Fruit fly (Drosophila melanogaster): ENCODE data around the gene CG34107.

The CG34107 gene

DNA sequence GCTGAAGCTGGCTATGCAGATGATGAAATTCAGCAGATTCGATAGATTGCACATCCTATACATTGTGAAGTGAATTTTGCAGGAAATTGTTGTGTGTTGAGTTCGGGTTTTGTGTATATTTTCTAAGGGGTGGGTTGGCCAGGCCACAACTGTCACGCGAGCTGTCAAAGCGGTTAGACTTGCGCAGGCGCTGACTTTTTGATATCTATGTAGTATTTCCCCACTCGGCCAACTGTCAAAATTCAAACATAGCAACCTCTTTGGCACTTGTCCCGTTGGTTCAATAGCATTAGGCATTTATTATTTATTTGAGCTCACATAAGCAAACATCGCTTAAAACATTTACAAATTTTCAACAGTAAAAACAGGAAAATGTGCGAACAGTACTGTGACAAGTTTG is at the start of gene CG34107, which contains the start of gene CG12817:
TSS of gene CG34107 (plus strand) at position 316 of the 400 bp plus-strand sequence.
TSS of gene CG12817 (minus strand) at position 132 of the 400 bp plus-strand sequence.
- no peak for TF ChIP-seq brk (GFP tag; optimal IDR thresholded peaks at IDR 0.05)
- no peak for TF ChIP-seq psq (GFP tag; optimal IDR thresholded peaks at IDR 0.05)
- TF ChIP-seq CG32264 (GFP tag; optimal IDR thresholded peaks at IDR 0.05) = no peak
- TF ChIP-seq rgr (GFP tag; optimal IDR thresholded peaks at IDR 0.05) = no peak
- no peak for TF ChIP-seq usp (GFP tag; optimal IDR thresholded peaks at IDR 0.05)

DNA sequence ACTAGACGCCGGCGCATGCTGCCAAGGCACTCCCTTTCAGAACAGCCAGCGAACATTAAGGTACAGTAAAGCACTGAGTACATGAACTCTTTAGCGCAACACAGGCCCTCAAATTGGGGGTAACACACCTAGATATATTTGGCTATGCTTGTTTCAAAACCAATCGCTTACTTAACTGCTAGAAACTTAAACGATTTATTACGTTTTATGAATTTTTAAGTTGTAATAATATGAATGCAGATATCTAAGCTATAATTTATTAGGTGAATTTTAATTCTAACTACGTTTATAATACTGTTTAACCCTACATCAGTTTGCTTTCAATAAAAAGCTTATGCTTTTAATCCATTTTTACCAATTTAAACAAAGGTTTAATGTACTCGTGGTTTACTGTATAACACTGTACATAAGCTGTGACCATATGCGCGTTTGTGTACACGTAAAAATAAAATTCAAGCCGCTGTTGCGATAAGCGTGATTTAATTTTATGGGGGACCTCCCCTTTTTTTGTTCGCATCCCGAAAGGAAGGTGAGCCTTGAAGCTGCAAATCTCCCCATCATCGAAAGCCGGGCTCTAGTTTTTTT is 47.7 kb upstream of the CG34107 start:
- TF ChIP-seq tai (GFP tag; optimal IDR thresholded peaks at IDR 0.05) = no peak
- no peak for TF ChIP-seq pan (optimal IDR thresholded peaks at IDR 0.05)
- TF ChIP-seq Rel (GFP tag; optimal IDR thresholded peaks at IDR 0.05) = no peak
- TF ChIP-seq Rel (tag; optimal IDR thresholded peaks at IDR 0.05) = peak; percentile 26

DNA sequence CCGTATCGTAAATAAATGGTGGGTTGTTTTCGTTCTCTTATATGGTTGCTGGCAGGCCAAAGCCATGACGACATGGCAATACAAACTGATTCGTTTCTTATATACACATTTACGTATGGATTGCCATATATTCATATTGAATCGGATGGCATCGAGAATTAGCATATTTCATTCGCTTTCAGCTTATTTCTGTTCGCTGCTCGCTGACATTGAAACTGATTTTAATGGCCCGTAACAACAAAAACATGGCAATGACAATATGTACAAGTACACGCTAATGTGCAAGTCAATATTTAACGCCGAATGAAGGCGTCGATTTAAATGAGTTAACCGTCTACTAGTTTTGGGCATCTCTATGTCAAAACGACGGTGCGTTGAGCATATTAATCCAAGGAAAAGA is 38.7 kb upstream of the CG34107 start:
- TF ChIP-seq br (GFP tag; optimal IDR thresholded peaks at IDR 0.05) (no peak), Myc (optimal IDR thresholded peaks at IDR 0.05) (no peak), fru (GFP tag; optimal IDR thresholded peaks at IDR 0.05) (no peak)

DNA sequence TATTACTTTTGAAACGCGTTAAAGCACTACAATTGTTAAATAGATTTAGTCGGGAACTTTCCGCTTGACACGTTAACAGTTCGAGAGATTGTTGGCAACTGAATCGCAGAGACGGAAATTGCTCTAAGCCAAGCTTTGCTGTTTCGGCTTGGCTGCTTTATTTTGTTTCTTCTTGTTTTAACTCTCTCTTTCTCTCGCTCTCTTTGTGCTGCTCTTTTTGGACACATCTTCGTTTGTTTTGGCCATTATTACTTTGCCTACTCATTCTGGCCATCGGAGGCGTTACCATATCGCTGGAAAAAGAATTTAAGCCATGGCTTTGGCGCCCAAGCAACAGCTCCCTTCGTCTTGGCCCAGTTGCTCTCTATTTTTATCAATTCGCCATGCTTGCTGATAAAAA is 35.2 kb upstream of the CG34107 start, which contains the start of gene CG12814:
TSS of gene CG12814 (minus strand) at position 84 of the 400 bp plus-strand sequence.
- TF ChIP-seq brk (GFP tag; optimal IDR thresholded peaks at IDR 0.05) (no peak), Rel (GFP tag; optimal IDR thresholded peaks at IDR 0.05) (no peak), Rel (tag; optimal IDR thresholded peaks at IDR 0.05) (no peak), foxo (GFP tag; optimal IDR thresholded peaks at IDR 0.05) (peak in 1 of 2 experiments; percentile 14), ey (GFP tag; optimal IDR thresholded peaks at IDR 0.05) (no peak), CG9705 (GFP tag; optimal IDR thresholded peaks at IDR 0.05) (no peak), woc (GFP tag; optimal IDR thresholded peaks at IDR 0.05) (no peak), CrebA (GFP tag; optimal IDR thresholded peaks at IDR 0.05; ENCODE audit: borderline replicate concordance) (no peak), sv (GFP tag; optimal IDR thresholded peaks at IDR 0.05) (no peak), Dfd (GFP tag; optimal IDR thresholded peaks at IDR 0.05) (no peak), psq (GFP tag; optimal IDR thresholded peaks at IDR 0.05) (peak; percentile 98), Abd-B (GFP tag; optimal IDR thresholded peaks at IDR 0.05) (no peak), Jra (GFP tag; optimal IDR thresholded peaks at IDR 0.05) (no peak), jim (GFP tag; optimal IDR thresholded peaks at IDR 0.05) (peak; percentile 69), Dif (GFP tag; optimal IDR thresholded peaks at IDR 0.05; ENCODE audit: partially characterized antibody) (peak; percentile 43), Hr78 (GFP tag; optimal IDR thresholded peaks at IDR 0.05) (no peak), br (GFP tag; optimal IDR thresholded peaks at IDR 0.05) (no peak), fru (GFP tag; optimal IDR thresholded peaks at IDR 0.05) (peak; percentile 11), Myc (optimal IDR thresholded peaks at IDR 0.05) (no peak), dl (GFP tag; optimal IDR thresholded peaks at IDR 0.05; ENCODE audit: insufficient read depth in 1 of 2, partially characterized antibody in 2 of 2) (peak in 1 of 2 experiments; percentile 20), Sp1 (GFP tag; optimal IDR thresholded peaks at IDR 0.05) (peak; percentile 43), dsf (GFP tag; optimal IDR thresholded peaks at IDR 0.05; ENCODE audit: borderline replicate concordance) (no peak)

DNA sequence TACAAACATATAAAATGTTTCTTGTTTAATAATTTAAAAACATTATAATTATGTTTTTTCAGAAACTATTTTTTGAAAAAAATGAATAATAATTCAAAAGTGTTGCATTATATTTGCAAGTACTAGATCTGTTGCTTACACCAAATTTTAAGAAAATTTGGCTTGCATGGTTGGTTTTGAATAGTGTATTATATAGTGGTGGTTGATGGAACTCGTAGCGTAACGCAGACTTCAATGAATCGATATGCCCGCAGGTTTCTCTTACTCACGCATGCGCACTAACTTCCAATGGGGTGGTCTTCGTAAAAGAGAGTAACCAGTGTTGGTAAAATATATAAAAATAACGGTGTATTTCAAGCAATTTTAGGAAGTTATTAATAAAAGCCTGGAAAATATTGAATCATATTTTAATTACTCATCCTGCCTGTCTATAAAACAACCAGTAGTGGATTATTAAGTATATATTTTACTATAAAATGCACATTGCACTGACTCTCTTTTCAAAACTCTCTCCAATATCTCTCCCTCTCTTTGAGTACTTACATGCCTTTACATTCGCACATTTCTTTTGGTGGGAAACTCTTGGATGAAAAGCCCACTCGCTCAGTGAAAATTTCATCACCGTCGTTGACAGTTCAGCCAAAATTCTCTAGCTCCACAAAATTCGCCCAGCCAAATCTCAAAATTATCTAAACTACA is 34.5 kb upstream of the CG34107 start, which contains the start of gene Syn:
TSS of gene Syn (plus strand) at position 606 of the 699 bp plus-strand sequence.
- TF ChIP-seq HLH106 (tag; optimal IDR thresholded peaks at IDR 0.05) (no peak), dmrt93B (GFP tag; optimal IDR thresholded peaks at IDR 0.05) (no peak), CrebA (GFP tag; optimal IDR thresholded peaks at IDR 0.05; ENCODE audit: borderline replicate concordance) (no peak), tai (GFP tag; optimal IDR thresholded peaks at IDR 0.05) (no peak), h (GFP tag; optimal IDR thresholded peaks at IDR 0.05) (no peak), Hnf4 (GFP tag; optimal IDR thresholded peaks at IDR 0.05) (no peak), woc (GFP tag; optimal IDR thresholded peaks at IDR 0.05) (no peak), CG9705 (GFP tag; optimal IDR thresholded peaks at IDR 0.05) (no peak), foxo (GFP tag; optimal IDR thresholded peaks at IDR 0.05) (no peak)
